Worm (Caenorhabditis elegans) whole organism, L4 larva: ENCODE measurements around the gene lgc-5.

Source experiments
- R02D3.7 ChIP-seq: fragments of 150-350 bp; sonication (generic microtip); optimal IDR thresholded peaks from 3 replicates; lab custom pipeline; 2014; ENCODE audit warnings: missing biosample characterization, missing genetic modification characterization
- ZK337.2 ChIP-seq: fragments of 200-800 bp; sonication (Bioruptor generic); IDR thresholded peaks from 2 replicates; pipeline ENCODE4 v1.3.6; 2022; ENCODE audit warnings: missing genetic modification reagents, missing genetic modification characterization, missing compliant biosample characterization
- nhr-11 ChIP-seq: fragments of 150-350 bp; optimal IDR thresholded peaks from 2 replicates; lab custom pipeline; 2014; ENCODE audit warnings: missing biosample characterization, missing genetic modification characterization
- nhr-28 ChIP-seq: fragments of 150-350 bp; optimal IDR thresholded peaks from 2 replicates; lab custom pipeline; 2014; ENCODE audit warnings: missing biosample characterization, missing genetic modification characterization
- nhr-42 ChIP-seq: fragments of 200-800 bp; sonication (Bioruptor generic); IDR thresholded peaks from 2 replicates; pipeline ENCODE4 v1.3.6; 2022; ENCODE audit warnings: missing genetic modification characterization, missing compliant biosample characterization
- pha-4 ChIP-seq, 2 experiments: fragments of 150-350 bp in 1 of 2; fragments of 200-800 bp in 1 of 2; sonication (Bioruptor generic) in 1 of 2; IDR thresholded peaks in 1 of 2; optimal IDR thresholded peaks in 1 of 2; 2 replicates each; pipeline versions ENCODE4 v1.3.6 to Lab custom; 2014 to 2022; ENCODE audit warnings: missing genetic modification characterization in 2 of 2, missing genetic modification reagents in 2 of 2, missing biosample characterization in 1 of 2, missing compliant biosample characterization in 1 of 2
- set-16 ChIP-seq: fragments of 200-800 bp; sonication (Bioruptor generic); IDR thresholded peaks from 2 replicates; pipeline ENCODE4 v1.3.6; 2022; ENCODE audit warnings: missing genetic modification reagents, missing genetic modification characterization, missing compliant biosample characterization

DNA sequence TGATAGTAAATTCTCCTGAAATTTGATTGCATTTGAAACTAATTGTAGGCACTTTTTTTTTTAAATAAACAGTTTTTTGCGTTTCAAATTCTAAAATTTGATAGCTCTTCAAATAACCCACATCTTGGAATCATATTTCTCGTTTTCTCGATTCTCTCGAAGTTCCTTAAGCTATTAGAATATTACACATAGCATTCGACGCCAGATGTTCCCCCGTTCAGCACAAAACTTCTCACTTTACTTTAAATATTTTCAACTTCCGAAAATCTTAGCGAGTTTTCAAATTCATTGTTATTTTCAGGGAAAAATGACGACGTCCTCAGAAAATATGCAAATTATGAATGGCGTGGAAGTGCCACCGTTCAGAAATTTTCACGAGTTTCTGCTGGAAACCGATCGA, 37.2 kb downstream of the lgc-5 start, which contains the start of gene praf-3:
- TF ChIP-seq ZK337.2 (GFP tag; lab: Robert Waterston, UW), result no peak
- TF ChIP-seq nhr-11 (tag; lab: Kevin White, UChicago), result no peak
- TF ChIP-seq nhr-28, result no peak
- TF ChIP-seq R02D3.7, result no peak
- TF ChIP-seq pha-4 (GFP tag; IDR thresholded peaks at IDR 0.05; lab: Robert Waterston, UW), result no peak
- no peak for TF ChIP-seq pha-4 (tag; optimal IDR thresholded peaks at IDR 0.05; lab: Kevin White, UChicago)
- no peak for TF ChIP-seq set-16 (GFP tag; lab: Robert Waterston, UW)
- TF ChIP-seq nhr-42 (GFP tag; lab: Robert Waterston, UW), result no peak
